Fruit fly (Drosophila melanogaster) whole organism, embryonic: Measurements from ENCODE around the gene dsx-c73A.

ENCODE experiments used
- Asciz ChIP-seq: fragments of 200-800 bp; sonication (Bioruptor generic); optimal IDR thresholded peaks from 2 replicates; lab custom pipeline; 2017; ENCODE audit warnings: missing biosample characterization, mild to moderate bottlenecking, missing genetic modification characterization, missing genetic modification reagents
- Atf-2 ChIP-seq: fragments of 200-800 bp; sonication (Bioruptor generic); optimal IDR thresholded peaks from 2 replicates; lab custom pipeline; 2016; ENCODE audit warnings: missing biosample characterization, missing genetic modification characterization
- Atf3 ChIP-seq: fragments of 200-800 bp; sonication (Bioruptor generic); optimal IDR thresholded peaks from 3 replicates; lab custom pipeline; 2016; ENCODE audit warnings: missing biosample characterization, missing genetic modification characterization
- BtbVII ChIP-seq: fragments of 200-800 bp; sonication (Bioruptor generic); optimal IDR thresholded peaks from 3 replicates; lab custom pipeline; 2017; ENCODE audit warnings: missing biosample characterization, mild to moderate bottlenecking, missing genetic modification characterization
- CG10274 ChIP-seq: fragments of 200-800 bp; sonication (Bioruptor generic); optimal IDR thresholded peaks from 3 replicates; lab custom pipeline; 2017; ENCODE audit warnings: missing biosample characterization, mild to moderate bottlenecking, missing genetic modification characterization
- CG10565 ChIP-seq: fragments of 200-800 bp; sonication (Bioruptor generic); optimal IDR thresholded peaks from 3 replicates; lab custom pipeline; 2016; ENCODE audit warnings: missing biosample characterization, mild to moderate bottlenecking, missing genetic modification characterization
- CG10959 ChIP-seq: fragments of 200-800 bp; sonication (Bioruptor generic); IDR thresholded peaks from 2 replicates; pipeline ENCODE4 v1.3.6; 2022; ENCODE audit warnings: missing biosample characterization, missing genetic modification characterization
- CG11695 ChIP-seq: fragments of 200-800 bp; sonication (Bioruptor generic); IDR thresholded peaks from 3 replicates; pipeline ENCODE4 v1.3.6; 2022; ENCODE audit warnings: missing biosample characterization, missing genetic modification characterization
- CG12659 ChIP-seq: fragments of 200-800 bp; sonication (Bioruptor generic); optimal IDR thresholded peaks from 3 replicates; lab custom pipeline; 2017; ENCODE audit warnings: mild to moderate bottlenecking, missing biosample characterization, missing genetic modification reagents, missing genetic modification characterization
- CG13287 ChIP-seq: fragments of 200-800 bp; sonication (Bioruptor generic); IDR thresholded peaks from 2 replicates; pipeline ENCODE4 v1.3.6; 2022; ENCODE audit warnings: missing biosample characterization, missing genetic modification characterization; ENCODE audit not compliant: partially characterized antibody
- CG15479 ChIP-seq: fragments of 200-800 bp; sonication (Bioruptor generic); optimal IDR thresholded peaks from 3 replicates; lab custom pipeline; 2019; ENCODE audit warnings: missing biosample characterization, mild to moderate bottlenecking, missing genetic modification characterization, moderate library complexity
- CG15514 ChIP-seq: fragments of 200-800 bp; sonication (Bioruptor generic); optimal IDR thresholded peaks from 3 replicates; lab custom pipeline; 2017; ENCODE audit warnings: missing biosample characterization, missing genetic modification characterization, mild to moderate bottlenecking, moderate library complexity, missing genetic modification reagents
- CG16779 ChIP-seq: fragments of 200-800 bp; sonication (Bioruptor generic); IDR thresholded peaks from 2 replicates; pipeline ENCODE4 v1.3.6; 2022; ENCODE audit warnings: missing biosample characterization, missing genetic modification characterization
- CG17328 ChIP-seq: fragments of 200-800 bp; sonication (Bioruptor generic); IDR thresholded peaks from 2 replicates; pipeline ENCODE4 v1.3.6; 2022; ENCODE audit warnings: missing biosample characterization, missing genetic modification characterization
- CG17829 ChIP-seq: fragments of 200-800 bp; optimal IDR thresholded peaks from 2 replicates; lab custom pipeline; 2019; ENCODE audit warnings: missing biosample characterization, mild to moderate bottlenecking, missing genetic modification characterization, moderate library complexity
- CG18262 ChIP-seq: fragments of 200-800 bp; optimal IDR thresholded peaks from 3 replicates; lab custom pipeline; 2019; ENCODE audit warnings: missing biosample characterization, mild to moderate bottlenecking, missing genetic modification characterization, moderate library complexity
- CG34376 ChIP-seq: fragments of 200-800 bp; sonication (Bioruptor generic); optimal IDR thresholded peaks from 2 replicates; lab custom pipeline; 2018; ENCODE audit warnings: missing biosample characterization, mild to moderate bottlenecking, missing genetic modification characterization
- CG6689 ChIP-seq: fragments of 200-800 bp; sonication (Bioruptor generic); IDR thresholded peaks from 2 replicates; pipeline ENCODE4 v1.3.6; 2022; ENCODE audit warnings: missing biosample characterization, missing genetic modification characterization
- CG6765 ChIP-seq: fragments of 200-800 bp; sonication (Bioruptor generic); optimal IDR thresholded peaks from 3 replicates; lab custom pipeline; 2017; ENCODE audit warnings: missing biosample characterization, mild to moderate bottlenecking, missing genetic modification characterization
- CG7786 ChIP-seq: fragments of 200-800 bp; sonication (Bioruptor generic); optimal IDR thresholded peaks from 2 replicates; lab custom pipeline; 2016; ENCODE audit warnings: missing biosample characterization, missing genetic modification characterization
- Doc3 ChIP-seq: fragments of 200-800 bp; sonication (Bioruptor generic); IDR thresholded peaks from 3 replicates; pipeline ENCODE4 v1.3.6; 2022; ENCODE audit warnings: missing biosample characterization, missing genetic modification characterization; ENCODE audit not compliant: partially characterized antibody
- E2f2 ChIP-seq: fragments of 200-800 bp; sonication (Bioruptor generic); IDR thresholded peaks from 2 replicates; pipeline ENCODE4 v1.3.6; 2022; ENCODE audit warnings: missing biosample characterization, missing genetic modification characterization
- ERR ChIP-seq: fragments of 200-800 bp; sonication (Bioruptor generic); optimal IDR thresholded peaks from 2 replicates; lab custom pipeline; 2016; ENCODE audit warnings: missing biosample characterization, missing genetic modification characterization
- Ets65A ChIP-seq: fragments of 200-800 bp; sonication (Bioruptor generic); peaks from one replicate; lab custom pipeline; 2016; ENCODE audit warnings: missing biosample characterization, missing genetic modification characterization
- Ets97D ChIP-seq: fragments of 200-800 bp; sonication (Bioruptor generic); optimal IDR thresholded peaks from 3 replicates; lab custom pipeline; 2016; ENCODE audit warnings: missing biosample characterization, missing genetic modification characterization
- Hr78 ChIP-seq, 2 experiments: fragments of 200-800 bp in 1 of 2; fragments of >200 bp in 1 of 2; sonication (Bioruptor generic) in 1 of 2; optimal IDR thresholded peaks; 2 replicates each; lab custom pipeline; 2017 to 2019; ENCODE audit warnings: missing biosample characterization in 2 of 2, missing genetic modification characterization in 2 of 2, mild to moderate bottlenecking in 1 of 2, moderate library complexity in 1 of 2
- Hsf ChIP-seq: fragments of 200-800 bp; sonication (Bioruptor generic); optimal IDR thresholded peaks from 3 replicates; lab custom pipeline; 2016; ENCODE audit warnings: missing biosample characterization, missing genetic modification characterization
- Pdp1 ChIP-seq, 2 experiments: fragments of 200-800 bp; sonication (Bioruptor generic); optimal IDR thresholded peaks; 3 replicates each; lab custom pipeline; 2016; ENCODE audit warnings: missing biosample characterization in 2 of 2, missing genetic modification characterization in 2 of 2, mild to moderate bottlenecking in 1 of 2, moderate library complexity in 1 of 2
- Rfx ChIP-seq: fragments of 200-800 bp; sonication (Bioruptor generic); IDR thresholded peaks from 2 replicates; pipeline ENCODE4 v1.3.6; 2022; ENCODE audit warnings: missing biosample characterization, missing genetic modification characterization
- Sin3A ChIP-seq: fragments of >200 bp; optimal IDR thresholded peaks from 2 replicates; lab custom pipeline; 2018
- YL-1 ChIP-seq: fragments of 200-800 bp; sonication (Bioruptor generic); optimal IDR thresholded peaks from 3 replicates; lab custom pipeline; 2017; ENCODE audit warnings: missing biosample characterization, mild to moderate bottlenecking, missing genetic modification characterization
- br ChIP-seq: fragments of >200 bp; optimal IDR thresholded peaks from 2 replicates; lab custom pipeline; 2017
- cas ChIP-seq: fragments of 200-800 bp; sonication (Bioruptor generic); IDR thresholded peaks from 2 replicates; pipeline ENCODE4 v1.3.6; 2022; ENCODE audit warnings: missing biosample characterization, missing genetic modification characterization
- caup ChIP-seq: fragments of 200-800 bp; sonication (Bioruptor generic); optimal IDR thresholded peaks from 3 replicates; lab custom pipeline; 2017; ENCODE audit warnings: missing biosample characterization, mild to moderate bottlenecking, missing genetic modification characterization, moderate library complexity; ENCODE audit not compliant: severe bottlenecking
- corto ChIP-seq: fragments of 200-800 bp; sonication (Bioruptor generic); optimal IDR thresholded peaks from 2 replicates; lab custom pipeline; 2016; ENCODE audit warnings: missing biosample characterization, mild to moderate bottlenecking, missing genetic modification characterization, moderate library complexity
- dan ChIP-seq: fragments of 200-800 bp; sonication (Bioruptor generic); IDR thresholded peaks from 2 replicates; pipeline ENCODE4 v1.3.6; 2022; ENCODE audit warnings: missing biosample characterization, missing genetic modification characterization
- dm ChIP-seq: fragments of 200-800 bp; sonication (Bioruptor generic); optimal IDR thresholded peaks from 3 replicates; lab custom pipeline; 2016; ENCODE audit warnings: missing biosample characterization, missing genetic modification characterization
- dpn ChIP-seq, 2 experiments: fragments of 200-800 bp; sonication (Bioruptor generic); optimal IDR thresholded peaks; 3 replicates each; lab custom pipeline; 2016; ENCODE audit warnings: missing biosample characterization in 2 of 2, missing genetic modification characterization in 2 of 2
- jigr1 ChIP-seq: fragments of 200-800 bp; sonication (Bioruptor generic); IDR thresholded peaks from 3 replicates; pipeline ENCODE4 v1.3.6; 2022; ENCODE audit warnings: missing biosample characterization, missing genetic modification characterization
- kah ChIP-seq: fragments of 200-800 bp; sonication (Bioruptor generic); optimal IDR thresholded peaks from 2 replicates; lab custom pipeline; 2018; ENCODE audit warnings: missing biosample characterization, mild to moderate bottlenecking, missing genetic modification characterization
- maf-S ChIP-seq: fragments of 200-800 bp; sonication (Bioruptor generic); optimal IDR thresholded peaks from 2 replicates; lab custom pipeline; 2016; ENCODE audit warnings: missing biosample characterization, missing genetic modification characterization
- mld ChIP-seq: fragments of 200-800 bp; sonication (Bioruptor generic); IDR thresholded peaks from 3 replicates; pipeline ENCODE4 v1.3.6; 2022; ENCODE audit warnings: missing biosample characterization, missing genetic modification characterization; ENCODE audit not compliant: partially characterized antibody
- otp ChIP-seq: fragments of 200-800 bp; sonication (Bioruptor generic); IDR thresholded peaks from 3 replicates; pipeline ENCODE4, ENCODE4 v1.3.6; 2022; ENCODE audit warnings: missing biosample characterization, missing genetic modification characterization
- pnt ChIP-seq: fragments of 200-800 bp; sonication (Bioruptor generic); optimal IDR thresholded peaks from 3 replicates; lab custom pipeline; 2016; ENCODE audit warnings: missing biosample characterization, missing genetic modification characterization
- sim ChIP-seq: fragments of 200-800 bp; sonication (Bioruptor generic); IDR thresholded peaks from 2 replicates; pipeline ENCODE4 v1.3.6; 2022; ENCODE audit warnings: missing biosample characterization, missing genetic modification characterization
- tio ChIP-seq: fragments of 200-800 bp; sonication (Bioruptor generic); optimal IDR thresholded peaks from 2 replicates; lab custom pipeline; 2017; ENCODE audit warnings: missing biosample characterization, missing genetic modification characterization, inconsistent platforms
- tll ChIP-seq, 2 experiments: fragments of 200-800 bp in 1 of 2; fragments of >200 bp in 1 of 2; sonication (Bioruptor generic) in 1 of 2; optimal IDR thresholded peaks; 2 replicates each; lab custom pipeline; 2017 to 2019; ENCODE audit warnings: missing biosample characterization in 2 of 2, missing genetic modification characterization in 2 of 2, mild to moderate bottlenecking in 1 of 2, moderate library complexity in 1 of 2
- ttk ChIP-seq: fragments of 200-800 bp; sonication (Bioruptor generic); IDR thresholded peaks from 2 replicates; pipeline ENCODE4 v2.1.2; 2022; ENCODE audit warnings: missing biosample characterization, missing genetic modification characterization
- wor ChIP-seq: fragments of 200-800 bp; sonication (Bioruptor generic); IDR thresholded peaks from 2 replicates; pipeline ENCODE4 v1.3.6; 2022; ENCODE audit warnings: missing biosample characterization, missing genetic modification characterization

dsx-c73A gene

dm6 chr3L:16451887-16452751 lies at the start of gene dsx-c73A (continued):
- TF ChIP-seq pnt (GFP tag; lab: Kevin White, UChicago), result no peak
- no peak for TF ChIP-seq CG15479 (GFP tag; lab: Kevin White, UChicago)
- no peak for TF ChIP-seq maf-S (GFP tag; lab: Kevin White, UChicago)
- no peak for TF ChIP-seq kah (GFP tag; lab: Kevin White, UChicago)
- no peak for TF ChIP-seq otp
- 0 out of 2 replicates have a peak, but pooled peaks have one; percentile 36 for TF ChIP-seq sim (GFP tag; lab: Robert Waterston, UW)
- 0 out of 2 replicates have a peak, but pooled peaks have one; percentile 28 for TF ChIP-seq ttk (GFP tag; lab: Robert Waterston, UW)
- TF ChIP-seq jigr1 (GFP tag; lab: Robert Waterston, UW), result no peak
- no peak for TF ChIP-seq wor
- TF ChIP-seq CG34376 (GFP tag; lab: Kevin White, UChicago), result no peak
- no peak for TF ChIP-seq CG6765 (GFP tag; lab: Kevin White, UChicago)
- TF ChIP-seq br (lab: Kevin White, UChicago), result no peak
- TF ChIP-seq CG16779, result no peak
- TF ChIP-seq Ets97D (GFP tag; lab: Kevin White, UChicago), result no peak
- TF ChIP-seq tio (GFP tag; lab: Kevin White, UChicago), result peak; percentile 39
- TF ChIP-seq Ets65A (GFP tag; lab: Kevin White, UChicago), result peak; percentile 89
- TF ChIP-seq BtbVII, result no peak
- TF ChIP-seq corto, result no peak
- TF ChIP-seq Atf3, result no peak
- TF ChIP-seq ERR (GFP tag; lab: Kevin White, UChicago), result no peak
- no peak for TF ChIP-seq Asciz
- TF ChIP-seq CG10565 (GFP tag; lab: Kevin White, UChicago), result no peak
- TF ChIP-seq dpn (GFP tag; optimal IDR thresholded peaks at IDR 0.05; lab: Kevin White, UChicago), result peak in 1 of 2 experiments; percentile 29
- peak; percentile 4 for TF ChIP-seq Hsf (GFP tag; lab: Kevin White, UChicago)
- no peak for TF ChIP-seq Atf-2 (GFP tag; lab: Kevin White, UChicago)
- TF ChIP-seq CG18262 (tag; lab: Kevin White, UChicago), result peak; percentile 60
- no peak for TF ChIP-seq CG7786 (GFP tag; lab: Kevin White, UChicago)
- no peak for TF ChIP-seq tll (GFP tag; optimal IDR thresholded peaks at IDR 0.05; lab: Kevin White, UChicago)
- TF ChIP-seq mld, result no peak
- TF ChIP-seq caup (GFP tag; lab: Kevin White, UChicago), result no peak
- TF ChIP-seq CG17829 (tag; lab: Kevin White, UChicago), result peak; percentile 28
- 0 out of 2 replicates have a peak, but pooled peaks have one; percentile 31 for TF ChIP-seq CG13287 (GFP tag; lab: Robert Waterston, UW)
- no peak for TF ChIP-seq E2f2
- TF ChIP-seq cas, result no peak
- no peak for TF ChIP-seq CG12659
- peak; percentile 50; the same call in 1 of the 2 replicates for TF ChIP-seq CG10959 (GFP tag; lab: Robert Waterston, UW)
- no peak for TF ChIP-seq dm
- TF ChIP-seq CG10274 (GFP tag; lab: Kevin White, UChicago), result no peak
- TF ChIP-seq CG11695 (GFP tag; lab: Robert Waterston, UW), result no peak
- no peak for TF ChIP-seq Sin3A
- TF ChIP-seq Hr78 (GFP tag; optimal IDR thresholded peaks at IDR 0.05; lab: Kevin White, UChicago), result peak in 1 of 2 experiments; percentile 8
- no peak for TF ChIP-seq YL-1 (GFP tag; lab: Kevin White, UChicago)
- TF ChIP-seq Rfx (GFP tag; lab: Robert Waterston, UW), result no peak
- TF ChIP-seq dan, result no peak
- peak; percentile 46; the same call in 1 of the 2 replicates for TF ChIP-seq CG6689 (GFP tag; lab: Robert Waterston, UW)
- no peak for TF ChIP-seq CG15514 (GFP tag; lab: Kevin White, UChicago)
- 0 out of 2 replicates have a peak, but pooled peaks have one; percentile 22 for TF ChIP-seq CG17328 (GFP tag; lab: Robert Waterston, UW)
- TF ChIP-seq Pdp1 (GFP tag; optimal IDR thresholded peaks at IDR 0.05; lab: Kevin White, UChicago), result peak in 1 of 2 experiments; percentile 23
- no peak for TF ChIP-seq Doc3 (GFP tag; lab: Robert Waterston, UW)
